Worm (Caenorhabditis elegans) whole organism, L1 larva: Measurements from ENCODE around the gene C14B1.3.
A peak's percentile ranks its signal among the peaks of the same experiment; 100 is the strongest.

Experiments
- F16B12.6 ChIP-seq: fragments of 150-350 bp; optimal IDR thresholded peaks from 2 replicates; lab custom pipeline; 2014; ENCODE audit warnings: missing biosample characterization, missing genetic modification characterization
- aha-1 ChIP-seq: fragments of 150-350 bp; optimal IDR thresholded peaks from 2 replicates; lab custom pipeline; 2014; ENCODE audit warnings: missing biosample characterization, missing genetic modification characterization
- alr-1 ChIP-seq: fragments of 200-800 bp; sonication (Bioruptor generic); optimal IDR thresholded peaks from 2 replicates; lab custom pipeline; 2018; ENCODE audit warnings: borderline replicate concordance, mild to moderate bottlenecking, missing genetic modification characterization, missing compliant biosample characterization
- aly-2 ChIP-seq: fragments of 150-350 bp; optimal IDR thresholded peaks from 2 replicates; lab custom pipeline; 2014; ENCODE audit warnings: missing biosample characterization, missing genetic modification characterization
- ceh-88 ChIP-seq: fragments of 200-800 bp; sonication (Bioruptor generic); IDR thresholded peaks from 2 replicates; pipeline ENCODE4 v1.3.6; 2022; ENCODE audit warnings: missing genetic modification characterization, missing compliant biosample characterization
- dpl-1 ChIP-seq, 3 experiments: fragments of 150-350 bp in 2 of 3; sonication (generic microtip) in 1 of 3; optimal IDR thresholded peaks; 2 replicates each; lab custom pipeline; 2014 to 2017; ENCODE audit warnings: missing biosample characterization in 3 of 3, missing genetic modification characterization in 3 of 3, missing genetic modification reagents in 3 of 3
- efl-1 ChIP-seq, 4 experiments: fragments of 150-350 bp; optimal IDR thresholded peaks in 3 of 4; peaks in 1 of 4; 1 replicate in 1 of 4; 2 replicates in 3 of 4; lab custom pipeline; 2014; ENCODE audit warnings: missing biosample characterization in 2 of 4, missing genetic modification characterization in 2 of 4, missing genetic modification reagents in 2 of 4
- egl-13 ChIP-seq: sonication (generic microtip); optimal IDR thresholded peaks from 2 replicates; lab custom pipeline; 2016; ENCODE audit warnings: missing genotype, missing genetic modification reagents, missing genetic modification characterization, missing compliant biosample characterization
- egl-27 ChIP-seq, 2 experiments: fragments of 150-350 bp in 1 of 2; sonication (generic microtip); optimal IDR thresholded peaks; 3 replicates each; lab custom pipeline; 2017 to 2018; ENCODE audit warnings: missing biosample characterization in 2 of 2, missing genetic modification characterization in 2 of 2, missing genetic modification reagents in 2 of 2
- ets-5 ChIP-seq: fragments of 200-800 bp; sonication (Bioruptor generic); IDR thresholded peaks from 2 replicates; pipeline ENCODE4 v1.3.6; 2022; ENCODE audit warnings: missing genetic modification characterization, missing compliant biosample characterization
- fkh-10 ChIP-seq: sonication (generic microtip); optimal IDR thresholded peaks from 2 replicates; lab custom pipeline; 2017; ENCODE audit warnings: missing biosample characterization, missing genetic modification reagents, missing genetic modification characterization
- fkh-4 ChIP-seq: sonication (generic microtip); optimal IDR thresholded peaks from 2 replicates; lab custom pipeline; 2016; ENCODE audit warnings: missing compliant biosample characterization, missing genetic modification characterization, borderline replicate concordance
- fos-1 ChIP-seq: fragments of 150-350 bp; optimal IDR thresholded peaks from 2 replicates; lab custom pipeline; 2014; ENCODE audit warnings: missing biosample characterization, missing genetic modification characterization
- irx-1 ChIP-seq: sonication (generic microtip); optimal IDR thresholded peaks from 2 replicates; lab custom pipeline; 2016; ENCODE audit warnings: missing genetic modification characterization, missing compliant biosample characterization
- jun-1 ChIP-seq: fragments of 150-350 bp; optimal IDR thresholded peaks from 2 replicates; lab custom pipeline; 2014; ENCODE audit warnings: missing biosample characterization, missing genetic modification reagents, missing genetic modification characterization
- lin-13 ChIP-seq: fragments of 150-350 bp; optimal IDR thresholded peaks from 2 replicates; lab custom pipeline; 2014; ENCODE audit warnings: missing biosample characterization, missing genetic modification reagents, missing genetic modification characterization
- lin-14 ChIP-seq: fragments of 200-800 bp; sonication (Bioruptor generic); optimal IDR thresholded peaks from 2 replicates; lab custom pipeline; 2018; ENCODE audit warnings: mild to moderate bottlenecking, missing genetic modification characterization, moderate library complexity, missing compliant biosample characterization
- lin-15B ChIP-seq: fragments of 150-350 bp; sonication (generic microtip); optimal IDR thresholded peaks from 3 replicates; lab custom pipeline; 2014; ENCODE audit warnings: missing biosample characterization, missing genetic modification characterization
- lin-35 ChIP-seq, 2 experiments: fragments of 150-350 bp; optimal IDR thresholded peaks; 2 replicates each; lab custom pipeline; 2014; ENCODE audit warnings: missing biosample characterization in 2 of 2, missing genetic modification characterization in 2 of 2, missing genetic modification reagents in 2 of 2
- lsy-2 ChIP-seq, 2 experiments: fragments of 150-350 bp; optimal IDR thresholded peaks; 2 replicates each; lab custom pipeline; 2014; ENCODE audit warnings: missing biosample characterization in 2 of 2, missing genetic modification characterization in 2 of 2
- mep-1 ChIP-seq: fragments of 150-350 bp; optimal IDR thresholded peaks from 2 replicates; lab custom pipeline; 2014; ENCODE audit warnings: missing biosample characterization, missing genetic modification characterization
- nhr-19 ChIP-seq: fragments of 200-800 bp; sonication (Bioruptor generic); conservative IDR thresholded peaks from 2 replicates; pipeline ENCODE4 v1.3.6; 2022; ENCODE audit warnings: missing genetic modification characterization, missing compliant biosample characterization
- nhr-20 ChIP-seq: sonication (generic microtip); optimal IDR thresholded peaks from 2 replicates; lab custom pipeline; 2016; ENCODE audit warnings: mild to moderate bottlenecking, missing genetic modification characterization, missing compliant biosample characterization
- nhr-237 ChIP-seq: fragments of 150-350 bp; optimal IDR thresholded peaks from 2 replicates; lab custom pipeline; 2014; ENCODE audit warnings: missing biosample characterization, missing genetic modification characterization
- nhr-76 ChIP-seq: sonication (generic microtip); optimal IDR thresholded peaks from 2 replicates; lab custom pipeline; 2017; ENCODE audit warnings: missing biosample characterization, missing genetic modification characterization
- nhr-90 ChIP-seq: sonication (generic microtip); optimal IDR thresholded peaks from 2 replicates; lab custom pipeline; 2016; ENCODE audit warnings: mild to moderate bottlenecking, missing genetic modification characterization, missing compliant biosample characterization; ENCODE audit not compliant: poor library complexity
- pqm-1 ChIP-seq: sonication (generic microtip); optimal IDR thresholded peaks from 3 replicates; lab custom pipeline; 2017; ENCODE audit warnings: missing biosample characterization, missing genetic modification characterization
- rnt-1 ChIP-seq: sonication (generic microtip); optimal IDR thresholded peaks from 2 replicates; lab custom pipeline; 2016; ENCODE audit warnings: mild to moderate bottlenecking, missing genetic modification characterization, moderate library complexity, missing compliant biosample characterization
- snpc-4 ChIP-seq: fragments of 150-350 bp; optimal IDR thresholded peaks from 2 replicates; lab custom pipeline; 2014; ENCODE audit warnings: missing biosample characterization, missing genetic modification characterization
- sptf-1 ChIP-seq: fragments of 150-350 bp; optimal IDR thresholded peaks from 2 replicates; lab custom pipeline; 2014; ENCODE audit warnings: missing biosample characterization, missing genetic modification characterization
- tbx-2 ChIP-seq: sonication (generic microtip); optimal IDR thresholded peaks from 2 replicates; lab custom pipeline; 2016; ENCODE audit warnings: missing genetic modification characterization, missing compliant biosample characterization
- unc-130 ChIP-seq: fragments of 150-350 bp; optimal IDR thresholded peaks from 2 replicates; lab custom pipeline; 2017; ENCODE audit warnings: missing biosample characterization, missing genetic modification characterization, inconsistent platforms
- ztf-11 ChIP-seq, 2 experiments: sonication (generic microtip); optimal IDR thresholded peaks; 2 replicates each; lab custom pipeline; 2016 to 2017; ENCODE audit warnings: missing genetic modification characterization in 2 of 2, missing biosample characterization in 1 of 2, missing compliant biosample characterization in 1 of 2

C14B1.3 gene

DNA sequence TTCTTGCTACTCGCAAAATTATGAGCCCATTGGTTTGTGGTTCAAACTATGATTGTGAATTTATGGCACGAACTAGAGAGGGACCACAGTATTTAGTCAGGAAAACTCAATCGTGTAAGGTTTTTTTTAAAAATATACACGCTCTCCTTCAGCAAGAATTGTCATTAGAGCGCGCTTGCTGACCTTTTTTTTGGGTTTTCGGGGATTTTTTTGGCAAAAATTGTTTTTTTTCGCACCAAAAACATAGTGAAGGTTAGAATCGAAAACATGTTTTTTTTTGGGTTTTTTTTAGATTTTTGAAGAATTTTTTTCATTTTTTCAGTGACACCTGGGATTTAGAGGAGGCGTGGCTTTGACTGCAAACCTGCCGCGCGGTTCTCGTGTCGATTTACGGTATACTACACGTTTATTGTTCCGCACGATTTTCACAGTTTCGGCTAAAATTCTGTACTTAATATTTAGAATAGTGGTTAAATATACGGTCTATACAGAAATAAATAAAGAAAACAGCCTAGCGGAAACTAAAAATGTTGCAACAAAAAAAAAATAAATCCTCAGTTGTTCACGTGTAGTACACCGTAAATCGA lies 12.8 kb downstream of the C14B1.3 start:
- TF ChIP-seq efl-1 (optimal IDR thresholded peaks at IDR 0.05; lab: Kevin White, UChicago) (peak in 1 of 2 experiments; percentile 11), efl-1 (GFP tag; optimal IDR thresholded peaks at IDR 0.05 in 1 of 2; lab: Kevin White, UChicago) (no peak), lsy-2 (tag; optimal IDR thresholded peaks at IDR 0.05; lab: Kevin White, UChicago) (no peak)
- TF ChIP-seq, all 84 proteins: peak for 1

- peak; percentile 43 to 45 for TF ChIP-seq efl-1 (optimal IDR thresholded peaks at IDR 0.05; lab: Kevin White, UChicago)
- peak; percentile 35 to 47 for TF ChIP-seq efl-1 (GFP tag; optimal IDR thresholded peaks at IDR 0.05 in 1 of 2; lab: Kevin White, UChicago)
- peak in 1 of 3 experiments; percentile 57 for TF ChIP-seq dpl-1 (GFP tag; optimal IDR thresholded peaks at IDR 0.05; lab: Kevin White, UChicago)
- peak; percentile 45 for TF ChIP-seq lin-15B (tag; lab: Kevin White, UChicago)
- peak; percentile 21 to 40 for TF ChIP-seq lin-35 (GFP tag; optimal IDR thresholded peaks at IDR 0.05; lab: Kevin White, UChicago)
- TF ChIP-seq ets-5 (GFP tag; lab: Robert Waterston, UW), result no peak
Observed at ce11 chrIII:3719564-3719963, 16.2 kb downstream of the C14B1.3 start, which contains the start of gene C14B1.8. Gene C14B1.8, minus strand, starts transcription at chrIII:3719680.

DNA sequence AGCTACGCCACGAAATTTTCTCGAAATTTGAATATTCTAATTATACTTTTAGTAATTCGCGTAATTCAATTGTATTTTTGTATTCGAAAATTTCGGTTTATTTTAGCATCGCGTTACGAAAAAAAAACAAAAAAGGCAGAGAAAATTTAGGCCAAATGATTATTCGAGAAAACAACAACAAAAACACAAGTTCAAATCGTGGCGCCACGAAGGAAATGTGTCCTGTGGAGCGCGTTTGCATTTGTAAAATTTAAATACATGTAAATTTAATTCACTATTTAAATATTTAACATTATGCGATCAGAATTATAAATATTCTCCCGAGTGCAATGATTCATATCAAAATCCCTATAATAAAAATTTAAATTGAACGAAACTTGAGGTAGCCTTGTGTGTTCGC lies 20.4 kb downstream of the C14B1.3 start:
- TF ChIP-seq efl-1 (optimal IDR thresholded peaks at IDR 0.05; lab: Kevin White, UChicago) (peak in 1 of 2 experiments; percentile 44), efl-1 (GFP tag; optimal IDR thresholded peaks at IDR 0.05 in 1 of 2; lab: Kevin White, UChicago) (no peak), fkh-10 (GFP tag; lab: Kevin White, UChicago) (no peak), F16B12.6 (tag; lab: Kevin White, UChicago) (no peak)

ce11 chrIII:3724880-3725279 lies 21.5 kb downstream of the C14B1.3 start, which contains the start of gene C14B1.12:
Gene C14B1.12, minus strand, starts transcription at chrIII:3724980.
- TF ChIP-seq egl-13 (tag; lab: Kevin White, UChicago) (no peak), sptf-1 (tag; lab: Kevin White, UChicago) (no peak), unc-130 (no peak), tbx-2 (tag; lab: Kevin White, UChicago) (no peak), aly-2 (tag; lab: Kevin White, UChicago) (no peak), nhr-19 (GFP tag; lab: Robert Waterston, UW) (no peak), mep-1 (tag; lab: Kevin White, UChicago) (no peak), aha-1 (no peak), nhr-20 (no peak), fkh-10 (GFP tag; lab: Kevin White, UChicago) (no peak), lin-14 (GFP tag; lab: Kevin White, UChicago) (no peak)

ce11 chrIII:3726443-3726842 lies 23.1 kb downstream of the C14B1.3 start, which contains the start of gene gldi-5:
Gene gldi-5, minus strand, starts transcription at chrIII:3726500.
- TF ChIP-seq egl-27 (tag; optimal IDR thresholded peaks at IDR 0.05; lab: Kevin White, UChicago) (no peak), nhr-237 (tag; lab: Kevin White, UChicago) (no peak), jun-1 (tag; lab: Kevin White, UChicago) (no peak), snpc-4 (tag; lab: Kevin White, UChicago) (no peak), ets-5 (GFP tag; lab: Robert Waterston, UW) (no peak), ceh-88 (GFP tag; lab: Robert Waterston, UW) (no peak), alr-1 (no peak), rnt-1 (no peak), fkh-4 (no peak), lin-13 (no peak), nhr-76 (tag; lab: Kevin White, UChicago) (no peak), irx-1 (tag; lab: Kevin White, UChicago) (no peak), ztf-11 (tag; optimal IDR thresholded peaks at IDR 0.05; lab: Kevin White, UChicago) (no peak), fos-1 (tag; lab: Kevin White, UChicago) (no peak), lin-35 (GFP tag; optimal IDR thresholded peaks at IDR 0.05; lab: Kevin White, UChicago) (no peak), pqm-1 (tag; lab: Kevin White, UChicago) (no peak), nhr-90 (tag; lab: Kevin White, UChicago) (no peak), mep-1 (tag; lab: Kevin White, UChicago) (no peak)
